Fruit fly (Drosophila melanogaster): ENCODE results near the gene Top1.

DNA sequence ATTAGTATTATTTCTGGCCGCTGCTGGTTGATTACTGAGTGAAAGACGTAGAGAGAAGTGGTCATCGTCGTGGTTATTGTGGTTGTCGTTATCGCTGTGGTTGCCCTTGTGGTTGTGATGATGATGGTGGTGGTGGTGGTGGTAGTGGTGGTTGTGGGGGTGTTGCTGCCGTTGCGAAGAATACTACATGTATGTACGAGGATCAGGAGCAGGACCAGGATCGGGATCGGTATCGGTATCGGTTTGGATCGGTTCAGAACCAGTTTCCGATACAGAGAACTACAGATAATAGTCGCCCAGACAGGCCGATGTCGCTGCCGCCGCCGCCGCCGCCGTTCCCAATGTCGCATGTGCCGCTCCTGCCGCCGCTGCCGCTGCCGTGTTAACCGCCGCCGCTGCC, 33.4 kb downstream of the Top1 start:
- no peak for TF ChIP-seq sens (GFP tag)
- no peak for TF ChIP-seq lola (GFP tag; optimal IDR thresholded peaks at IDR 0.05)
- no peak for TF ChIP-seq Fer1 (GFP tag; optimal IDR thresholded peaks at IDR 0.05)
- TF ChIP-seq CG8089 (GFP tag; optimal IDR thresholded peaks at IDR 0.05): no peak
- TF ChIP-seq CG7357 (GFP tag; IDR thresholded peaks at IDR 0.05): no peak
- no peak for TF ChIP-seq yki (optimal IDR thresholded peaks at IDR 0.05)
- TF ChIP-seq Hr78 (GFP tag; optimal IDR thresholded peaks at IDR 0.05): no peak
- no peak for TF ChIP-seq sima (GFP tag; optimal IDR thresholded peaks at IDR 0.05)
- no peak for TF ChIP-seq Hr3 (GFP tag; optimal IDR thresholded peaks at IDR 0.05)
- TF ChIP-seq CG13123 (GFP tag; optimal IDR thresholded peaks at IDR 0.05): no peak
- no peak for TF ChIP-seq CG17829 (tag; optimal IDR thresholded peaks at IDR 0.05)
